Fruit fly (Drosophila melanogaster): Measurements from ENCODE around the gene CG15734.

Gene CG15734

DNA sequence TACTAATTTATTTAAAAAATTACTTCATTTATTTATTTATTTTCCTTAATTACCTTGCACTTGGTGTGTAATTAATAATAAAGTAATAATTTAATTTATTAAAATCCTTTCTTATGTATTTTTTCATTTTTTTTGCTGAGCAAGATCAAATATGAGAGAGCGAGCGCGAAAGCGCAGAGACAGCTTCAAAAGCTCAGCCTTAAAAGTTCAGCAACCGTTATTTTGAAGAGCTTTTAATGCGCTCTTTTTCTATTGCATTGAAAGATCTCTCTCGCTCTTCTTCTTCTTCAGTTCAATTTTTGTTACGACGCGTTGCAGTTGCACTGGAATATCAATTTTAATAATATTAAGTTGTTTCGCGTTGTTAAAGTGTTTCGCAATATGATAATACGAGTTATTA is 43.4 kb downstream of the CG15734 start, which contains the start of gene Ten-a:
TSS of gene Ten-a (plus strand) at position 301 of the 400 bp plus-strand sequence.
- no peak for TF ChIP-seq noc (tag; optimal IDR thresholded peaks at IDR 0.05)
